Fruit fly (Drosophila melanogaster): ENCODE results near the gene CG5644.

The CG5644 gene

dm6 chr3L:9025178-9025577 lies 45.5 kb upstream of the CG5644 start:
- TF ChIP-seq tj (GFP tag; optimal IDR thresholded peaks at IDR 0.05) (no peak), CG7045 (GFP tag; optimal IDR thresholded peaks at IDR 0.05) (no peak), Hr96 (GFP tag; optimal IDR thresholded peaks at IDR 0.05) (no peak), Clk (GFP tag; optimal IDR thresholded peaks at IDR 0.05) (no peak), CG14711 (tag; optimal IDR thresholded peaks at IDR 0.05) (no peak), ovo (GFP tag; optimal IDR thresholded peaks at IDR 0.05) (no peak), kay (GFP tag; ENCODE audit: borderline replicate concordance) (no peak), CG12768 (GFP tag; optimal IDR thresholded peaks at IDR 0.05) (no peak), toe (GFP tag; optimal IDR thresholded peaks at IDR 0.05) (no peak), Crg-1 (GFP tag; optimal IDR thresholded peaks at IDR 0.05) (no peak), cnc (optimal IDR thresholded peaks at IDR 0.05) (no peak), CG5204 (GFP tag; optimal IDR thresholded peaks at IDR 0.05) (no peak)

DNA sequence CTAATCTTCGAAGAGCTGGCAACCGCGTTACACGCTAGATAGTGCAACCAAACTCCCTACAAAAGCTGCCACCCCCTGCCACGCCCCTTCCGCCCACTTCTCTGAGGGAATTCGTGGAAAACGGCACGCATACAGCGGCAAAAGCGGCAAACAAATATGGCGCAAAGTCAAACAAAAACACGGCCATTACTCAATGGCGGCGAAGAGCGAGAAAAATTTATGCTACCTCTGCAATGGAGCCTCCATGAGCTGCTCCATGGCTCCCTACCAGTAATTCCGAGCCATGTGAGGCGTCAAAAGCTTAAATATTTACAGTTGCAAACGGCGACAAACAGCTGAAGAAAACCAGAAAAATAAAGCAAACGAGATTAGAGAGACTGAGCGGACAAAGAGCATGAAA lies 45.1 kb upstream of the CG5644 start:
- no peak for TF ChIP-seq CG5204 (GFP tag; optimal IDR thresholded peaks at IDR 0.05)
- TF ChIP-seq pad (GFP tag; optimal IDR thresholded peaks at IDR 0.05) = no peak
- no peak for TF ChIP-seq cnc (optimal IDR thresholded peaks at IDR 0.05)
- no peak for TF ChIP-seq CG1620 (GFP tag; optimal IDR thresholded peaks at IDR 0.05)
- TF ChIP-seq Crg-1 (GFP tag; optimal IDR thresholded peaks at IDR 0.05) = no peak
- TF ChIP-seq Clk (GFP tag; optimal IDR thresholded peaks at IDR 0.05) = no peak
- TF ChIP-seq cic (GFP tag; optimal IDR thresholded peaks at IDR 0.05) = no peak
- no peak for TF ChIP-seq CG7101 (tag; optimal IDR thresholded peaks at IDR 0.05)
- no peak for TF ChIP-seq ovo (GFP tag; optimal IDR thresholded peaks at IDR 0.05)
- no peak for TF ChIP-seq toe (GFP tag; optimal IDR thresholded peaks at IDR 0.05)
- no peak for TF ChIP-seq CG11617 (GFP tag; optimal IDR thresholded peaks at IDR 0.05)
- no peak for TF ChIP-seq Hr96 (GFP tag; optimal IDR thresholded peaks at IDR 0.05)
- TF ChIP-seq CG33017 (tag; optimal IDR thresholded peaks at IDR 0.05) = no peak

DNA sequence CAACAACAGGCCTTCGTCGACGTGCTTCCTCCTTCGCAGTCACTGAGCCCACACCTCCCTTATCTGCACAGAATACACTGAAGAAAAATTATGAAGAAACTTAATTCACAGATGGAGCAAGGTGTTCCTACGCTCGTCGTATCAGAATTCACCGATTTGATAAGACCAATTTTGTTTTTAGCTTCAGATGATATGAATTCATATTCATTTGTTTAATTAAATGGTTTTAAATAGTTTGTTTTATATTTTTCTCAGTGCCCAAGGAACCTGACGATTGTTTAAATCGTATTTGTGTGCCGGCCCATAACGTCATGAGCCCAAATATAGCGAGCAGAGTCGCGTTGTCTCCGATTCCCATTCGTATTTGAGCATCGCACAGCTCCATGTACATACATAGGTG lies 43.9 kb upstream of the CG5644 start:
- TF ChIP-seq kay (GFP tag; ENCODE audit: borderline replicate concordance) = peak; percentile 18
- TF ChIP-seq CG7101 (tag; optimal IDR thresholded peaks at IDR 0.05) = no peak

DNA sequence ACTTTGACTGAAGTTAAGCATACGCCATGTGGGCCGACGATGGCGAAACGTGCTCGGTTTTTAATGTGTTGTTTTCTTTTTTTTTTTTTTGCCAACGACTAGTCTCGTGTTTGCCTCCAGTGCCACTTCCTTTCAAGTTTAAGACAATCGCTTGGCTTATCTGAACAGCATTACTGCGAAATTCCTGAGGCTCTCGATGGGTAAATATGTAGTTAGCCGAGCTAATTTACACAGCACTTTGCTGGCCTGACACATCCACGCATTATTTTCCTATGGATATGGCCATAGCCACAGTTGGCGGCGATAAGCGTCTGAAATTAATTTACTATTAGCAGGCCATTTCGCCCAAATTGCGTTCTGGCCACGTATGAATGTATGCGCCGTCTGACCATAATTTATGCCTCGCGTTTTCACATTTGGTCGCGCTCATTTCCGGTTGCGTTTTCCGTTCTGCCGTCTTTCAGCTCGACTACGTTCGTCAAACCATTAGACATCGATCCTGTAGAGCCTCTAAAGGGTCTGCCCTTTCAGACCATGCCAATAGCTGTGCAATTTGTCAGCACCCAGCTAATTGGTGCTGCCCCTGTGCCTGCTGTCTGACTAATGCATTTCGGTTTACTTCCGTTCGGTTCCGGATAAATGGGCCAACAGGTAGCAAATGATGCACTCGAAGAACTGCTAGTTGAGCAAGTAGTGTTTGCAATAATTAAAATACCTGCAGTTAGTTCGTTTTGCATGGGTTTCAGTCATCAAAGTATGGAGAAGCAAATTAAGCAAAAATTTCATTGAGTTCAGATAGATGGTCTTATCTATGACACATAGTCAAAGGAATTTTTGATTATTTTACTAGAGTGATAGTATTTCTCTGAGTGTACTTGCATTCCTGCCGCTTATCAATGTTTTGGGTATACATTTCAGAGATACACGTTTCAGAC lies 41.0 kb upstream of the CG5644 start:
- TF ChIP-seq CG14711 (tag; optimal IDR thresholded peaks at IDR 0.05) = no peak
- no peak for TF ChIP-seq tj (GFP tag; optimal IDR thresholded peaks at IDR 0.05)
- no peak for TF ChIP-seq CG12768 (GFP tag; optimal IDR thresholded peaks at IDR 0.05)
- no peak for TF ChIP-seq CG33017 (tag; optimal IDR thresholded peaks at IDR 0.05)
- peak; percentile 54 for TF ChIP-seq kay (GFP tag; ENCODE audit: borderline replicate concordance)
- TF ChIP-seq cnc (optimal IDR thresholded peaks at IDR 0.05) = no peak
- TF ChIP-seq CG7045 (GFP tag; optimal IDR thresholded peaks at IDR 0.05) = no peak

DNA sequence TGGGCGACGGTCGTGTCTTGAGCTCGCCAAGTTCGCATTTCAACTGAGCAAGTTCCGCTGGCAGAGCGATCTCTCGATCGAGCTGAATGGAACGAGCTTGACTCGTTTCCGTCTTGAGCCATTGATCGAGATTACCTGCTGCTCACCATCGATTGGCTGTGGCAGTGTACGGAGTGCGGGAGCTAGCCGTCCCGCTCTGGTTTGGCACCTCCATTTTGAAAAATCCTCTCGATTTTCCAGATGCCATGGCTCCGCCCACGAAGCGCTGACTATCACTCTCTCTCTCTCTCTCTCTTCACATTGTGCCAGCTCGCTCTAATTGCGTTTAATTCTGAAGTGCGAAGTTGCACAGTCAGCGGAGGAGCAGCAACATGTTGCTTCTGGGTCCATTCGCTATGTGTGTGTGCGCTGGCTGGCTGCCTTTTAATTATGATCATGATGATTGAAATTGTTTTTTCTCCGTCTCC lies 39.5 kb upstream of the CG5644 start, which contains the start of gene Doc2:
Doc2 (minus strand) TSS at position 51 of the 467 bp plus-strand sequence.
- no peak for TF ChIP-seq cnc (optimal IDR thresholded peaks at IDR 0.05)
- no peak for TF ChIP-seq CG11617 (GFP tag; optimal IDR thresholded peaks at IDR 0.05)
- TF ChIP-seq CG7101 (tag; optimal IDR thresholded peaks at IDR 0.05) = no peak
- TF ChIP-seq CG12768 (GFP tag; optimal IDR thresholded peaks at IDR 0.05) = no peak
- no peak for TF ChIP-seq Mnt (GFP tag; optimal IDR thresholded peaks at IDR 0.05)

dm6 chr3L:9017414-9017813 lies 37.7 kb upstream of the CG5644 start:
- no peak for TF ChIP-seq CG7101 (tag; optimal IDR thresholded peaks at IDR 0.05)
- TF ChIP-seq cnc (optimal IDR thresholded peaks at IDR 0.05) = no peak
- no peak for TF ChIP-seq Crg-1 (GFP tag; optimal IDR thresholded peaks at IDR 0.05)
- no peak for TF ChIP-seq CG5204 (GFP tag; optimal IDR thresholded peaks at IDR 0.05)
- TF ChIP-seq CG33017 (tag; optimal IDR thresholded peaks at IDR 0.05) = no peak
- no peak for TF ChIP-seq CG14711 (tag; optimal IDR thresholded peaks at IDR 0.05)
- TF ChIP-seq cic (GFP tag; optimal IDR thresholded peaks at IDR 0.05) = no peak
- TF ChIP-seq CG1620 (GFP tag; optimal IDR thresholded peaks at IDR 0.05) = no peak
- no peak for TF ChIP-seq Clk (GFP tag; optimal IDR thresholded peaks at IDR 0.05)
- TF ChIP-seq toe (GFP tag; optimal IDR thresholded peaks at IDR 0.05) = no peak
- TF ChIP-seq kay (GFP tag; ENCODE audit: borderline replicate concordance) = no peak
- no peak for TF ChIP-seq CG7045 (GFP tag; optimal IDR thresholded peaks at IDR 0.05)
- no peak for TF ChIP-seq tj (GFP tag; optimal IDR thresholded peaks at IDR 0.05)
- no peak for TF ChIP-seq Hr96 (GFP tag; optimal IDR thresholded peaks at IDR 0.05)
- no peak for TF ChIP-seq pad (GFP tag; optimal IDR thresholded peaks at IDR 0.05)
- no peak for TF ChIP-seq ovo (GFP tag; optimal IDR thresholded peaks at IDR 0.05)
- no peak for TF ChIP-seq Mnt (GFP tag; optimal IDR thresholded peaks at IDR 0.05)
- TF ChIP-seq CG12768 (GFP tag; optimal IDR thresholded peaks at IDR 0.05) = no peak

DNA sequence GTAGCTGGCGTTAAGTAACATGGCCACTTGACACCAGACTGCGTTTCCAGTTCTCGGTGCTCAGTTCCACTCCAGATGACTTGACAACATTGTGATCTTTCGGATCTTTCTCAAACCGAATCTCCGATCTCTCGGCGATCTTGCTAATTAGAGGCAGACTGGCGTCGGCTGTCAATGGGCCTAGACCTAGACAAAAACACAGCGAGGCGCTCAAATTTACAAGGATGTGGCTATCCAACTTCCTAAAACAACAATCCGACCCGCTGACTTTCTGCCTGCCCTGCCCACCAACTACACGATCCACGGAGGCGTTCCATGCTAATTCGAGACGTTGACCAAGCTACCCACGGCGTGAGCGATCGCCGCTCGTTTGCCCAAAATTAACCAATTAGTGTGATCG lies 34.1 kb upstream of the CG5644 start:
- TF ChIP-seq tj (GFP tag; optimal IDR thresholded peaks at IDR 0.05) (no peak), Mnt (GFP tag; optimal IDR thresholded peaks at IDR 0.05) (no peak), CG11617 (GFP tag; optimal IDR thresholded peaks at IDR 0.05) (no peak), Hr96 (GFP tag; optimal IDR thresholded peaks at IDR 0.05) (no peak), bab1 (GFP tag; optimal IDR thresholded peaks at IDR 0.05) (no peak), CG7101 (tag; optimal IDR thresholded peaks at IDR 0.05) (no peak), kay (GFP tag; ENCODE audit: borderline replicate concordance) (no peak), cic (GFP tag; optimal IDR thresholded peaks at IDR 0.05) (no peak), cnc (optimal IDR thresholded peaks at IDR 0.05) (no peak), CG33017 (tag; optimal IDR thresholded peaks at IDR 0.05) (no peak), Clk (GFP tag; optimal IDR thresholded peaks at IDR 0.05) (no peak), toe (GFP tag; optimal IDR thresholded peaks at IDR 0.05) (no peak), ovo (GFP tag; optimal IDR thresholded peaks at IDR 0.05) (no peak), CG14711 (tag; optimal IDR thresholded peaks at IDR 0.05) (no peak)

Data from whole organism, adult.